Worm (Caenorhabditis elegans) whole organism, late embryonic: ENCODE measurements around the gene sre-1.

Experiments used
- K09A11.1 ChIP-seq: sonication (generic microtip); optimal IDR thresholded peaks from 2 replicates; lab custom pipeline; 2017; ENCODE audit warnings: antibody characterized with exemption, mild to moderate bottlenecking, missing genetic modification characterization, missing compliant biosample characterization; ENCODE audit not compliant: insufficient read depth
- ceh-18 ChIP-seq: sonication (generic microtip); optimal IDR thresholded peaks from 2 replicates; lab custom pipeline; 2016; ENCODE audit warnings: missing genetic modification characterization, missing compliant biosample characterization
- ceh-31 ChIP-seq: sonication (generic microtip); optimal IDR thresholded peaks from 2 replicates; lab custom pipeline; 2016; ENCODE audit warnings: missing genetic modification characterization, missing compliant biosample characterization
- ceh-48 ChIP-seq: sonication (generic microtip); optimal IDR thresholded peaks from 2 replicates; lab custom pipeline; 2016; ENCODE audit warnings: missing genetic modification characterization, inconsistent platforms, missing compliant biosample characterization
- fax-1 ChIP-seq: sonication (generic microtip); optimal IDR thresholded peaks from 2 replicates; lab custom pipeline; 2016; ENCODE audit warnings: missing genotype, missing genetic modification characterization, missing compliant biosample characterization
- fkh-6 ChIP-seq: sonication (generic microtip); optimal IDR thresholded peaks from 2 replicates; lab custom pipeline; 2016; ENCODE audit warnings: missing genetic modification characterization, missing compliant biosample characterization
- hlh-30 ChIP-seq: sonication (generic microtip); optimal IDR thresholded peaks from 2 replicates; lab custom pipeline; 2017; ENCODE audit warnings: antibody characterized with exemption, missing genetic modification characterization, missing compliant biosample characterization; ENCODE audit not compliant: insufficient read depth
- nfya-1 ChIP-seq: sonication (generic microtip); optimal IDR thresholded peaks from 2 replicates; lab custom pipeline; 2017; ENCODE audit warnings: missing genetic modification characterization, mild to moderate bottlenecking, missing compliant biosample characterization, antibody characterized with exemption, moderate library complexity
- pha-4 ChIP-seq: fragments of 150-350 bp; optimal IDR thresholded peaks from 2 replicates; lab custom pipeline; 2018; ENCODE audit warnings: missing biosample characterization, missing genetic modification reagents, missing genetic modification characterization
- pros-1 ChIP-seq: fragments of 150-350 bp; optimal IDR thresholded peaks from 2 replicates; lab custom pipeline; 2014; ENCODE audit warnings: missing biosample characterization, missing genetic modification reagents, missing genetic modification characterization
- rnt-1 ChIP-seq: sonication (generic microtip); optimal IDR thresholded peaks from 2 replicates; lab custom pipeline; 2016; ENCODE audit warnings: missing genetic modification characterization, missing compliant biosample characterization
- syd-9 ChIP-seq: sonication (generic microtip); optimal IDR thresholded peaks from 2 replicates; lab custom pipeline; 2016; ENCODE audit warnings: mild to moderate bottlenecking, missing genetic modification characterization, moderate library complexity, missing compliant biosample characterization
- zip-5 ChIP-seq: sonication (generic microtip); optimal IDR thresholded peaks from 2 replicates; lab custom pipeline; 2016; ENCODE audit warnings: missing genetic modification characterization, missing compliant biosample characterization

- TF ChIP-seq ceh-48 (tag; lab: Kevin White, UChicago) (no peak), ceh-18 (tag; lab: Kevin White, UChicago) (no peak), nfya-1 (tag; lab: Kevin White, UChicago) (no peak), zip-5 (tag; lab: Kevin White, UChicago) (no peak), ceh-31 (no peak), K09A11.1 (tag; lab: Kevin White, UChicago) (no peak), fkh-6 (no peak), pros-1 (tag; lab: Kevin White, UChicago) (no peak), syd-9 (tag; lab: Kevin White, UChicago) (no peak), pha-4 (tag; lab: Kevin White, UChicago) (no peak), rnt-1 (tag; lab: Kevin White, UChicago) (no peak), fax-1 (tag; lab: Kevin White, UChicago) (no peak), hlh-30 (tag; lab: Kevin White, UChicago) (no peak)
Observed at ce11 chrII:7662008-7662686, 47.4 kb upstream of the sre-1 start, which contains the start of gene alfa-1.
